Worm (Caenorhabditis elegans): ENCODE measurements around the gene dnj-3.

Gene dnj-3

DNA sequence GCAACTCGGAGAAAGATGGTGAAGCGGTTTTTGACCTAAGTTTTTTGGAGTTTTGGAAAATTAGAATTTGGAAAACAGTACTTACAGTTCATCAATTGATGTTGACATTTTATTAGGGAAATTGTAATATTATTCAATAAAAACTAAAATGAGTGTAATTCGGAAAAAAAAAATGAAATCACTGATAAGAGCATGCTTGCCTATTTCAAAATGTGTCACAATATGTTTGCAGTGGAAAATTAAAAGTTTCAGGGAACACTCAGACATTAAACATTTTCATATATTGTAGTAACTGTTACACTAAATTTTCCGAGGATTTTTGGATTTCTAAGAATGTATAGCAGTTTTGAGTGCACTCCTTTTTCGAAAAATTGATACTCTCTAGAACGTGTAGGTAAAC lies 16.1 kb upstream of the dnj-3 start, which contains the start of the genes fbxa-82 and C25D7.5:
TSS of gene fbxa-82 (minus strand) at position 163 of the 400 bp plus-strand sequence.
TSS of gene C25D7.5 (plus strand) at position 283 of the 400 bp plus-strand sequence.
- TF ChIP-seq zip-2 (tag; optimal IDR thresholded peaks at IDR 0.05) (peak; percentile 82), F49E8.2 (tag; optimal IDR thresholded peaks at IDR 0.05; ENCODE audit: borderline replicate concordance) (no peak), nhr-77 (tag; optimal IDR thresholded peaks at IDR 0.05) (peak; percentile 57), ceh-62 (tag; optimal IDR thresholded peaks at IDR 0.05) (no peak), nhr-6 (tag; optimal IDR thresholded peaks at IDR 0.05) (no peak), nhr-11 (tag; optimal IDR thresholded peaks at IDR 0.05) (no peak), zfp-3 (GFP tag; conservative IDR thresholded peaks at IDR 0.05) (no peak), daf-16 (GFP tag; optimal IDR thresholded peaks at IDR 0.05) (no peak), daf-16 (tag; optimal IDR thresholded peaks at IDR 0.05) (peak; percentile 59), tag-97 (GFP tag; IDR thresholded peaks at IDR 0.05) (no peak), ztf-7 (tag; optimal IDR thresholded peaks at IDR 0.05) (peak; percentile 62), pqm-1 (tag; optimal IDR thresholded peaks at IDR 0.05) (peak; percentile 24), nhr-28 (tag; optimal IDR thresholded peaks at IDR 0.05) (peak; percentile 43)

- TF ChIP-seq gei-8 (GFP tag; optimal IDR thresholded peaks at IDR 0.05), result no peak
- peak; percentile 91 for TF ChIP-seq aha-1 (tag)
- TF ChIP-seq daf-8 (GFP tag; IDR thresholded peaks at IDR 0.05), result no peak
Measured at ce11 chrV:15054733-15055132, 13.7 kb upstream of the dnj-3 start.

DNA sequence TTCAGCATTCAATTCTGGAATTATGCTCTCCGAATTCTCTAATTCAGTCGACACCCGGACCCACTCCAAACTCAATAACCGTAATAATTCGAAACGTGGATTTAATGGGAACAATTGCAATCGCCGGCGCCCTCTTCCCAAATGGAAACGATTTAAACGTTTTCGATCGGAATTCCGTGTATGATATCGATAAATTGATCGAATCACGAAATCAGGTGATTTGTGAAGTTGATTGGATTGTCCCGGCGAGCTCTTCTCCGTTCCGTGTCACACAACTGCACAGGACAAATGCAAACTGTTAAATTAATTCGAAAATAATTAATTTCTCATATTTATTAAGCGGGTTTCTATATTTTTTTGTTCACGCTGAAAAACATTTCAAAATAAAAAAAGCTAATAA lies 12.6 kb upstream of the dnj-3 start, which contains the start of gene C25D7.16:
TSS of gene C25D7.16 (plus strand) at position 301 of the 400 bp plus-strand sequence.
- TF ChIP-seq F26F4.8 (GFP tag; conservative IDR thresholded peaks at IDR 0.05), result no peak
- peak; percentile 49 for TF ChIP-seq aha-1 (tag)
- no peak for TF ChIP-seq nhr-77 (tag; optimal IDR thresholded peaks at IDR 0.05)
- no peak for TF ChIP-seq vab-7 (GFP tag; IDR thresholded peaks at IDR 0.05)
- no peak for TF ChIP-seq tag-97 (GFP tag; IDR thresholded peaks at IDR 0.05)
- TF ChIP-seq unc-130 (GFP tag; optimal IDR thresholded peaks at IDR 0.05), result no peak
- no peak for TF ChIP-seq Y48G9A.11 (GFP tag; IDR thresholded peaks at IDR 0.05)
- no peak for TF ChIP-seq lsy-2 (tag; optimal IDR thresholded peaks at IDR 0.05)
- TF ChIP-seq dmd-9 (GFP tag; IDR thresholded peaks at IDR 0.05), result no peak

ce11 chrV:15056346-15056839 lies 12.1 kb upstream of the dnj-3 start:
- TF ChIP-seq hif-1 (tag; optimal IDR thresholded peaks at IDR 0.05) (no peak), egl-43 (GFP tag; IDR thresholded peaks at IDR 0.05) (0 out of 2 replicates have a peak, but pooled peaks have one; percentile 24)

DNA sequence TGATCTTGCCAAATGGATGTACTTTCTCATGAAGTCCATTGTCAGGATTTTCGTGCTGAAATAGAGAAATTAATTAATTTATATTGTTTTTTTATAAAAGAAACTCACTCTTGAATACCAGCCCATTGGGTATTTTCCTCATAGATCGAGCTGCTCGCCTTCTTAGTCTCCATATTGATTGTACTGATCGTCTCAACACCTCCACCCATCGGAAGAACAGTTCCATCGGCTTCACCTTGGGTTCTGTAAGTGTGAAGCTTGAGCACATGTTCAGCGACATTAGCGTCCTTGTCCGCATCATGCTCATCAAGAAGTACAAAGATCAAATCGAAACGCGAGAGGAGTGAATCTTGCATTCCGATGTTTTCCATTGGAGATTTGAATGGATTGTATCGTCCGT lies 10.8 kb upstream of the dnj-3 start:
- TF ChIP-seq lim-7 (GFP tag; IDR thresholded peaks at IDR 0.05) (no peak), aha-1 (tag) (peak; percentile 92), lin-29 (GFP tag; IDR thresholded peaks at IDR 0.05) (no peak), vab-7 (GFP tag; IDR thresholded peaks at IDR 0.05) (no peak)

ce11 chrV:15058423-15058822 lies 10.1 kb upstream of the dnj-3 start:
- TF ChIP-seq Y75B8A.6 (GFP tag; IDR thresholded peaks at IDR 0.05), result no peak
- TF ChIP-seq unc-62 (GFP tag; optimal IDR thresholded peaks at IDR 0.05 in 1 of 2), result peak in 1 of 2 experiments; percentile 98
- TF ChIP-seq unc-62 (tag; optimal IDR thresholded peaks at IDR 0.05), result no peak

DNA sequence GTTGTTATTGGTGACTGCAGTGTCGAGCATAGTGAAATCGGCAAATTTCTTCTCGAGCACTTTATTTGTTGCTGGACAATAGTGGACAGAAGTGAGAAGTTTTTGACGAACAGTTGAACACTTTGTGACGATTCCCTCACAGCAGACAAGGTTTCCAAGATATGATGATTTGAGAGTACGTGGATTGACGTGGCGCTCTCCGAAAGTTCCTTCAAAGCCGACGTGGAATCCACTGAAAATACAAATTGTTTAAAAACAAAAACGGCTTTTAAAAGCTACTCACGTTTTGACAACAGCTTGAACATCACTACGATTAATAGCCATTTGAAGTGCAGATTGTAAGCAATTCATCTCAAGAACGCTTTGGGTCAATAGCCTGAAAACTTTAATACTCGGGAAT lies 9.5 kb upstream of the dnj-3 start:
- no peak for TF ChIP-seq Y75B8A.6 (GFP tag; IDR thresholded peaks at IDR 0.05)
- TF ChIP-seq lin-1 (GFP tag; IDR thresholded peaks at IDR 0.05), result no peak
- TF ChIP-seq nhr-111 (GFP tag; optimal IDR thresholded peaks at IDR 0.05), result no peak
